Worm (Caenorhabditis elegans) whole organism, mixed stage, embryonic: Measurements from ENCODE around the gene gmap-2.

Source experiments
- bed-3 ChIP-seq: fragments of 200-800 bp; sonication (Bioruptor generic); optimal IDR thresholded peaks from 3 replicates; lab custom pipeline; 2018; ENCODE audit warnings: mild to moderate bottlenecking, missing genetic modification characterization, moderate library complexity, missing compliant biosample characterization
- blmp-1 ChIP-seq: fragments of 150-350 bp; optimal IDR thresholded peaks from 2 replicates; lab custom pipeline; 2014; ENCODE audit warnings: missing biosample characterization, missing genetic modification characterization
- ceh-39 ChIP-seq: fragments of 150-350 bp; optimal IDR thresholded peaks from 2 replicates; lab custom pipeline; 2014; ENCODE audit warnings: missing biosample characterization, missing genetic modification characterization
- ceh-43 ChIP-seq: fragments of 200-800 bp; sonication (Bioruptor generic); optimal IDR thresholded peaks from 2 replicates; lab custom pipeline; 2018; ENCODE audit warnings: mild to moderate bottlenecking, missing genetic modification characterization, moderate library complexity, missing compliant biosample characterization
- ceh-83 ChIP-seq: fragments of 200-800 bp; sonication (Bioruptor generic); optimal IDR thresholded peaks from 2 replicates; lab custom pipeline; 2018; ENCODE audit warnings: mild to moderate bottlenecking, missing genetic modification characterization, missing compliant biosample characterization
- ces-1 ChIP-seq: fragments of 150-350 bp; optimal IDR thresholded peaks from 2 replicates; lab custom pipeline; 2014; ENCODE audit warnings: missing biosample characterization, missing genetic modification reagents, missing genetic modification characterization
- cnd-1 ChIP-seq: fragments of 200-800 bp; sonication (Bioruptor generic); optimal IDR thresholded peaks from 2 replicates; lab custom pipeline; 2018; ENCODE audit warnings: mild to moderate bottlenecking, missing genetic modification characterization, missing compliant biosample characterization
- drap-1 ChIP-seq: fragments of 200-800 bp; sonication (Bioruptor generic); optimal IDR thresholded peaks from 3 replicates; lab custom pipeline; 2018; ENCODE audit warnings: mild to moderate bottlenecking, missing genetic modification characterization, missing compliant biosample characterization
- flh-1 ChIP-seq: fragments of 200-800 bp; sonication (Bioruptor generic); optimal IDR thresholded peaks from 2 replicates; lab custom pipeline; 2018; ENCODE audit warnings: mild to moderate bottlenecking, missing genetic modification characterization, moderate library complexity, missing compliant biosample characterization
- ham-2 ChIP-seq: fragments of 200-800 bp; sonication (Bioruptor generic); optimal IDR thresholded peaks from 2 replicates; lab custom pipeline; 2018; ENCODE audit warnings: mild to moderate bottlenecking, missing genetic modification characterization, missing compliant biosample characterization
- hlh-1 ChIP-seq: fragments of 150-350 bp; optimal IDR thresholded peaks from 2 replicates; lab custom pipeline; 2014; ENCODE audit warnings: missing biosample characterization, missing genetic modification reagents, missing genetic modification characterization
- lin-32 ChIP-seq: fragments of 200-800 bp; sonication (Bioruptor generic); optimal IDR thresholded peaks from 2 replicates; lab custom pipeline; 2018; ENCODE audit warnings: mild to moderate bottlenecking, missing genetic modification characterization, missing compliant biosample characterization
- lsy-2 ChIP-seq: fragments of 150-350 bp; optimal IDR thresholded peaks from 2 replicates; lab custom pipeline; 2014; ENCODE audit warnings: missing biosample characterization, missing genetic modification characterization
- mep-1 ChIP-seq: fragments of 150-350 bp; optimal IDR thresholded peaks from 2 replicates; lab custom pipeline; 2017; ENCODE audit warnings: missing biosample characterization, missing genetic modification reagents, missing genetic modification characterization, inconsistent platforms
- mls-2 ChIP-seq: sonication (generic microtip); optimal IDR thresholded peaks from 2 replicates; lab custom pipeline; 2016; ENCODE audit warnings: mild to moderate bottlenecking, missing genetic modification characterization, moderate library complexity, missing compliant biosample characterization
- nhr-12 ChIP-seq: fragments of 150-350 bp; optimal IDR thresholded peaks from 2 replicates; lab custom pipeline; 2014; ENCODE audit warnings: missing biosample characterization, missing genetic modification characterization
- nhr-2 ChIP-seq: fragments of 150-350 bp; optimal IDR thresholded peaks from 2 replicates; lab custom pipeline; 2014; ENCODE audit warnings: missing biosample characterization, missing genetic modification characterization
- nhr-237 ChIP-seq: fragments of 150-350 bp; optimal IDR thresholded peaks from 2 replicates; lab custom pipeline; 2014; ENCODE audit warnings: missing biosample characterization, missing genetic modification characterization
- nhr-28 ChIP-seq: fragments of 150-350 bp; optimal IDR thresholded peaks from 2 replicates; lab custom pipeline; 2014; ENCODE audit warnings: missing biosample characterization, missing genetic modification characterization
- nhr-76 ChIP-seq: sonication (generic microtip); optimal IDR thresholded peaks from 2 replicates; lab custom pipeline; 2017; ENCODE audit warnings: missing biosample characterization, missing genetic modification characterization
- sem-2 ChIP-seq: fragments of 200-800 bp; sonication (Bioruptor generic); optimal IDR thresholded peaks from 2 replicates; lab custom pipeline; 2018; ENCODE audit warnings: mild to moderate bottlenecking, missing genetic modification characterization, missing compliant biosample characterization
- snpc-4 ChIP-seq: fragments of 150-350 bp; optimal IDR thresholded peaks from 2 replicates; lab custom pipeline; 2014; ENCODE audit warnings: missing biosample characterization, missing genetic modification characterization
- sptf-1 ChIP-seq: sonication (generic microtip); optimal IDR thresholded peaks from 2 replicates; lab custom pipeline; 2017; ENCODE audit warnings: mild to moderate bottlenecking, missing genetic modification characterization, moderate library complexity, missing compliant biosample characterization
- tbx-8 ChIP-seq: fragments of 200-800 bp; sonication (Bioruptor generic); optimal IDR thresholded peaks from 2 replicates; lab custom pipeline; 2018; ENCODE audit warnings: mild to moderate bottlenecking, missing genetic modification characterization, moderate library complexity, missing compliant biosample characterization
- unc-120 ChIP-seq: sonication (generic microtip); optimal IDR thresholded peaks from 2 replicates; lab custom pipeline; 2017; ENCODE audit warnings: missing genetic modification characterization, missing compliant biosample characterization; ENCODE audit not compliant: poor library complexity, severe bottlenecking
- unc-39 ChIP-seq: fragments of 150-350 bp; optimal IDR thresholded peaks from 2 replicates; lab custom pipeline; 2014; ENCODE audit warnings: missing biosample characterization, missing genetic modification characterization
- unc-62 ChIP-seq: fragments of 150-350 bp; optimal IDR thresholded peaks from 2 replicates; lab custom pipeline; 2014; ENCODE audit warnings: missing biosample characterization, missing genetic modification reagents, missing genetic modification characterization
- zip-8 ChIP-seq: fragments of 150-350 bp; optimal IDR thresholded peaks from 2 replicates; lab custom pipeline; 2014; ENCODE audit warnings: missing biosample characterization, missing genetic modification characterization

The gmap-2 gene

ce11 chrX:12913398-12914071, 29.5 kb downstream of the gmap-2 start:
- no peak for TF ChIP-seq nhr-28
- TF ChIP-seq nhr-2 (tag; lab: Kevin White, UChicago): no peak
- no peak for TF ChIP-seq flh-1 (GFP tag; lab: Kevin White, UChicago)
- TF ChIP-seq zip-8: no peak
- no peak for TF ChIP-seq mep-1 (tag; lab: Kevin White, UChicago)
- TF ChIP-seq blmp-1 (tag; lab: Kevin White, UChicago): no peak
- no peak for TF ChIP-seq unc-39 (tag; lab: Kevin White, UChicago)
- no peak for TF ChIP-seq unc-62 (GFP tag; lab: Kevin White, UChicago)
- TF ChIP-seq cnd-1 (tag; lab: Kevin White, UChicago): no peak
- no peak for TF ChIP-seq lsy-2 (tag; lab: Kevin White, UChicago)
- TF ChIP-seq lin-32 (GFP tag; lab: Kevin White, UChicago): no peak
- TF ChIP-seq ceh-83 (GFP tag; lab: Kevin White, UChicago): no peak

- TF ChIP-seq unc-62 (GFP tag; lab: Kevin White, UChicago): peak; percentile 61
- TF ChIP-seq ceh-83 (GFP tag; lab: Kevin White, UChicago): no peak
- no peak for TF ChIP-seq bed-3 (GFP tag; lab: Kevin White, UChicago)
- TF ChIP-seq cnd-1 (tag; lab: Kevin White, UChicago): no peak
- no peak for TF ChIP-seq sptf-1
These were observed 30.6 kb downstream of the gmap-2 start for ce11 chrX:12912435-12912834.

DNA sequence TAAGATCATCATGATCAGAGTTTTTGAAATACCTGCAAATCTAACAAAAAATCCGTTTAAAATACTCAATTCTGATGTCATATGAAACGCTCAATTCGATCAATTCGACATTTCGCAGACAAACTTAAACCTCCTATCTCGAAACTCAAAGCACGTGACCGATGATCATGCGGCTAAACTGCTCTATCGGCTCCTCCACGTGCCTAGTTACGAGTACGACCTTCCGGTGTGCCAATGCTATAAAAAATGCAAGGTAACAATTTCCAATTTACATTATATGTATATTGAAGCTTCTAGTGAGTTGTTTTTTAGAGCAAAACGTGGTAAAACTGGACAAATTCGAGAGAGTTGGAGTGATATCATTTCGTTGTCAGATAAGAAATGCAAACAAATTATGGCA, 31.8 kb downstream of the gmap-2 start:
- TF ChIP-seq ceh-43 (GFP tag; lab: Kevin White, UChicago): no peak
- TF ChIP-seq snpc-4 (tag; lab: Kevin White, UChicago): no peak
- TF ChIP-seq nhr-2 (tag; lab: Kevin White, UChicago): no peak
- TF ChIP-seq lin-32 (GFP tag; lab: Kevin White, UChicago): no peak
- TF ChIP-seq drap-1 (GFP tag; lab: Kevin White, UChicago): no peak

- TF ChIP-seq nhr-12 (tag; lab: Kevin White, UChicago): no peak
- TF ChIP-seq unc-120: peak; percentile 31
- TF ChIP-seq flh-1 (GFP tag; lab: Kevin White, UChicago): no peak
- TF ChIP-seq hlh-1 (tag; lab: Kevin White, UChicago): peak; percentile 85
These were observed 33.2 kb downstream of the gmap-2 start for ce11 chrX:12909910-12910309.

DNA sequence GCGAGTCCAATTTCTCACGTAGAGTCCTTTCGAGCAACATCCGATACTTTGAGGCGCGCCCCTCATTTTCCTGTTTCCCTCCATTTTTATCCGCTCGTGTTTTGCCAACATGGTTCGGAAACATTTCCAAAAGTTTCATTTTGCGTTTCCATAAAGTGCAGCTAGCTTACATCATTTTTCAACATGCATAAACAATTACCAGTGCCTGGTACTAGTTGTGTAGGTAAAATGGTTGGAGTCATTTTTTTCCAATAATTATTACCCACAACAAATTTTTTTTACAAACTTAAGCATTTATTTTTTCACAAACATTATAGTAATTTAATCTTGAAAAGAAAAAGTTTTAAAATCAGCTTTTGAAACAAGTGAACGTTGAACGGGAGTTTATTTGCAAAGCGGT, 34.4 kb downstream of the gmap-2 start:
- TF ChIP-seq ham-2 (GFP tag; lab: Kevin White, UChicago) (no peak), zip-8 (no peak)
- TF ChIP-seq, all 35 proteins: peak for 0

DNA sequence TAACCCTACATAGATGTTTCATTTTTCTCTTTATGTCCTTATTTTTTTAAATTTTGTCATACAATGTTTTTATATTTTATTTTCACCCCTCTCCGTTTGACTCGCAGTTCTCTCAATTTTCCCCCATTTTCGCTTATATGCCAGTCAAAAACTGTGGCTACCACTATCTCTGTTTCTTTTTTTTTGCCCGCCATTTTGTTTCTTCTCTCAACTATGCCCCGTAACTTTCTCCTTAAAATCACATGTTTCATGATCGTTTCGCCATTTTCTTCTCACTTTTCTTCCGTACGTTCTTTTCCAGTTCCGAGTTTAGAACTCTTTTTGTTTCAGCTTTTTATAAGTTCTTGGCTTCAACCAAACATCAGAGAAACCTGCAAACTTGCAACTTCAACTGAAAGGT, 35.6 kb downstream of the gmap-2 start, which contains the start of gene pqn-18:
Gene pqn-18, plus strand, starts transcription at position 331 of the 400 bp plus-strand sequence.
- TF ChIP-seq cnd-1 (tag; lab: Kevin White, UChicago) (no peak), nhr-237 (tag; lab: Kevin White, UChicago) (no peak), nhr-28 (no peak), zip-8 (no peak), blmp-1 (tag; lab: Kevin White, UChicago) (no peak), ceh-43 (GFP tag; lab: Kevin White, UChicago) (no peak), sem-2 (no peak), mls-2 (tag; lab: Kevin White, UChicago) (no peak), snpc-4 (tag; lab: Kevin White, UChicago) (no peak), flh-1 (GFP tag; lab: Kevin White, UChicago) (no peak), ceh-39 (tag; lab: Kevin White, UChicago) (no peak), nhr-12 (tag; lab: Kevin White, UChicago) (no peak), ceh-83 (GFP tag; lab: Kevin White, UChicago) (no peak), mep-1 (tag; lab: Kevin White, UChicago) (no peak), nhr-2 (tag; lab: Kevin White, UChicago) (no peak), nhr-76 (tag; lab: Kevin White, UChicago) (no peak)

DNA sequence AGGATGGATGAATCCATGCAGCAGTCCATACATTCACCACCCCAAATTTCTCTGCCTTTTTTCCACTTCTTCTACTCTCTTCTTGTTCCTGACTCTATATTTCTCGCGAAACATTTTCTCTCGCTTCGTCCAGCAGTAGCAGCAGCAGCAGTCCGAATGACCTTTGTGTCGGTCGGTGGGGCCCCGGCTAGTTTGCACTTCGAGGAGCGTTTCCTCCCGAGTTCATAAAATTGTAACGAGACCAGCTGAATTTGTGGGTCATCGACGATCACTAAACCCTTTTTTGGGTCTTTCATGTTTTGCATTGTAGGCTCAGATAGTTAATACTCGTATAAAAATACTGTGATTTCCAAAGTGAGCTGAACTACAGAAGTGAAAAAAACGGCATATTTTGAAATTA, 39.3 kb downstream of the gmap-2 start:
- peak; percentile 39 for TF ChIP-seq mep-1 (tag; lab: Kevin White, UChicago)
- no peak for TF ChIP-seq tbx-8 (GFP tag; lab: Kevin White, UChicago)
- peak; percentile 2 for TF ChIP-seq ces-1 (GFP tag; lab: Kevin White, UChicago)
- no peak for TF ChIP-seq ceh-43 (GFP tag; lab: Kevin White, UChicago)
